Worm (Caenorhabditis elegans): ENCODE measurements around the gene gst-37.

DNA sequence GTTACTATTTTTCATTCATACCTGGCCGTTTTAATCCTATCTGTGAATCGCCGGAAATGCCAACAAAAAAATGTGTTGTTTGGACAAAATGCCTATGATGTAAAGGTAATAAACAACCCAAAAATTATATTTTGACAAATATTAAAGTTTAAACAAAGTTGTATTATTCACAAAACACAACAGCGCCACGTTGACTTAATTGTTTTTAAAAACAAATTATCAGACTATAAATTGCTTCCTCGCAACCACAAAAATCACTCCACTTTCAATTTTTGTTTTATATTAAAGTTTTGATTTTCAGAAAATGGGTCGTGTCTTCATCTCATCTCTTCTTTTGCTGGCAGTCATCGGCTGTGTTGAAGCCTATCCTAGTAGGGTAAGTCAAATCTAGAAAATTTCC is 14.1 kb upstream of the gst-37 start, which contains the start of gene Y32G9A.5:
- no peak for TF ChIP-seq nhr-25 (tag; optimal IDR thresholded peaks at IDR 0.05)
- TF ChIP-seq unc-39 (tag; optimal IDR thresholded peaks at IDR 0.05) = no peak
- no peak for TF ChIP-seq nhr-6 (tag; optimal IDR thresholded peaks at IDR 0.05)
- no peak for TF ChIP-seq unc-62 (GFP tag; optimal IDR thresholded peaks at IDR 0.05)
- TF ChIP-seq C34F6.9 (tag; optimal IDR thresholded peaks at IDR 0.05) = no peak
- no peak for TF ChIP-seq ztf-1 (GFP tag; conservative IDR thresholded peaks at IDR 0.05)
- TF ChIP-seq blmp-1 (tag; optimal IDR thresholded peaks at IDR 0.05; ENCODE audit: insufficient read depth) = no peak
- no peak for TF ChIP-seq dmd-4 (tag; optimal IDR thresholded peaks at IDR 0.05)
- TF ChIP-seq nhr-77 (tag; optimal IDR thresholded peaks at IDR 0.05) = no peak
- TF ChIP-seq zag-1 (tag; optimal IDR thresholded peaks at IDR 0.05) = no peak
- no peak for TF ChIP-seq nhr-237 (tag; optimal IDR thresholded peaks at IDR 0.05)
- no peak for TF ChIP-seq ama-1 (optimal IDR thresholded peaks at IDR 0.05)
